Worm (Caenorhabditis elegans) whole organism, midembryonic: ENCODE data around the gene rilp-1.

Experiments used
- T22C8.4 ChIP-seq: fragments of 200-800 bp; sonication (Bioruptor generic); IDR thresholded peaks from 2 replicates; pipeline ENCODE4 v1.3.6; 2022; ENCODE audit warnings: missing genetic modification characterization, missing compliant biosample characterization
- flt-1 ChIP-seq: fragments of 200-800 bp; sonication (Bioruptor generic); IDR thresholded peaks from 2 replicates; pipeline ENCODE4 v1.3.6; 2022; ENCODE audit warnings: missing genetic modification characterization, missing compliant biosample characterization
- klf-2 ChIP-seq: fragments of 200-800 bp; sonication (Bioruptor generic); conservative IDR thresholded peaks from 2 replicates; pipeline ENCODE4 v1.3.6; 2022; ENCODE audit warnings: missing genetic modification reagents, missing genetic modification characterization, missing compliant biosample characterization
- med-1 ChIP-seq: sonication (generic microtip); optimal IDR thresholded peaks from 2 replicates; lab custom pipeline; 2017; ENCODE audit warnings: missing genetic modification characterization, mild to moderate bottlenecking, missing compliant biosample characterization, antibody characterized with exemption, missing genetic modification reagents; ENCODE audit not compliant: insufficient read depth
- ztf-23 ChIP-seq: fragments of 200-800 bp; sonication (Bioruptor generic); IDR thresholded peaks from 2 replicates; pipeline ENCODE4 v1.3.6; 2022; ENCODE audit warnings: missing genetic modification reagents, missing genetic modification characterization, missing compliant biosample characterization

- no peak for TF ChIP-seq flt-1 (GFP tag; lab: Robert Waterston, UW)
- no peak for TF ChIP-seq med-1 (GFP tag; lab: Kevin White, UChicago)
- no peak for TF ChIP-seq T22C8.4 (GFP tag; lab: Robert Waterston, UW)
- TF ChIP-seq klf-2 (GFP tag; lab: Robert Waterston, UW) = no peak
- no peak for TF ChIP-seq ztf-23 (GFP tag; lab: Robert Waterston, UW)
These were observed 1.1 kb upstream of the rilp-1 start for ce11 chrIII:3634873-3635272.
